Worm (Caenorhabditis elegans) whole organism, L4 larva: ENCODE results near the gene T26C5.5.

ENCODE experiments used
- F26F4.8 ChIP-seq: fragments of 200-800 bp; sonication (Bioruptor generic); conservative IDR thresholded peaks from 2 replicates; pipeline ENCODE4 v1.3.6; 2022; ENCODE audit warnings: missing genetic modification characterization, missing compliant biosample characterization
- F37D6.2 ChIP-seq: sonication (generic microtip); optimal IDR thresholded peaks from 2 replicates; lab custom pipeline; 2016; ENCODE audit warnings: mild to moderate bottlenecking, missing genetic modification characterization, missing compliant biosample characterization
- T20F7.1 ChIP-seq: fragments of 200-800 bp; sonication (Bioruptor generic); optimal IDR thresholded peaks from 2 replicates; lab custom pipeline; 2018; ENCODE audit warnings: mild to moderate bottlenecking, missing genetic modification characterization, missing compliant biosample characterization
- T26A8.4 ChIP-seq: fragments of 200-800 bp; sonication (Bioruptor generic); IDR thresholded peaks from 2 replicates; pipeline ENCODE4 v1.3.6; 2022; ENCODE audit warnings: missing genetic modification characterization, missing compliant biosample characterization
- Y75B8A.6 ChIP-seq: fragments of 200-800 bp; sonication (Bioruptor generic); IDR thresholded peaks from 2 replicates; pipeline ENCODE4 v1.3.6; 2022; ENCODE audit warnings: missing genetic modification reagents, missing genetic modification characterization, missing compliant biosample characterization
- aha-1 ChIP-seq: fragments of 150-350 bp; peaks from one replicate; lab custom pipeline; 2014; ENCODE audit warnings: missing biosample characterization, missing genetic modification characterization
- ceh-32 ChIP-seq: sonication (generic microtip); optimal IDR thresholded peaks from 2 replicates; lab custom pipeline; 2016; ENCODE audit warnings: mild to moderate bottlenecking, missing genetic modification characterization, missing compliant biosample characterization; ENCODE audit not compliant: poor library complexity
- ceh-82 ChIP-seq: sonication (generic microtip); optimal IDR thresholded peaks from 2 replicates; lab custom pipeline; 2017; ENCODE audit warnings: missing biosample characterization, missing genetic modification characterization
- cey-2 ChIP-seq: sonication (generic microtip); optimal IDR thresholded peaks from 3 replicates; lab custom pipeline; 2017; ENCODE audit warnings: missing genetic modification characterization, mild to moderate bottlenecking, missing compliant biosample characterization, antibody characterized with exemption, borderline replicate concordance; ENCODE audit not compliant: insufficient read depth
- daf-16 ChIP-seq, 3 experiments: sonication (generic microtip); optimal IDR thresholded peaks; 2 replicates each; lab custom pipeline; 2016 to 2017; ENCODE audit warnings: missing genetic modification characterization in 3 of 3, missing genetic modification reagents in 3 of 3, mild to moderate bottlenecking in 2 of 3, missing compliant biosample characterization in 2 of 3, missing biosample characterization in 1 of 3, moderate library complexity in 1 of 3
- daf-19 ChIP-seq: fragments of 200-800 bp; sonication (Bioruptor generic); conservative IDR thresholded peaks from 2 replicates; pipeline ENCODE4 v1.3.6; 2022; ENCODE audit warnings: missing genetic modification characterization, missing compliant biosample characterization
- daf-8 ChIP-seq: fragments of 200-800 bp; sonication (Bioruptor generic); IDR thresholded peaks from 2 replicates; pipeline ENCODE4 v1.3.6; 2022; ENCODE audit warnings: missing genetic modification characterization, missing compliant biosample characterization
- dmd-6 ChIP-seq: fragments of 200-800 bp; sonication (Bioruptor generic); IDR thresholded peaks from 2 replicates; pipeline ENCODE4 v1.3.6; 2022; ENCODE audit warnings: missing genetic modification reagents, missing genetic modification characterization, missing compliant biosample characterization
- dpl-1 ChIP-seq: fragments of 150-350 bp; optimal IDR thresholded peaks from 2 replicates; lab custom pipeline; 2014; ENCODE audit warnings: missing biosample characterization, missing genetic modification reagents, missing genetic modification characterization
- egl-43 ChIP-seq: fragments of 200-800 bp; sonication (Bioruptor generic); IDR thresholded peaks from 2 replicates; pipeline ENCODE4 v1.3.6; 2022; ENCODE audit warnings: missing genetic modification reagents, missing genetic modification characterization, missing compliant biosample characterization
- fos-1 ChIP-seq: fragments of 150-350 bp; optimal IDR thresholded peaks from 2 replicates; lab custom pipeline; 2014; ENCODE audit warnings: missing biosample characterization, missing genetic modification characterization
- gei-8 ChIP-seq: fragments of 200-800 bp; sonication (Bioruptor generic); optimal IDR thresholded peaks from 2 replicates; lab custom pipeline; 2018; ENCODE audit warnings: mild to moderate bottlenecking, missing genetic modification characterization, missing compliant biosample characterization
- hmg-1.1 ChIP-seq: fragments of 200-800 bp; sonication (Bioruptor generic); IDR thresholded peaks from 2 replicates; pipeline ENCODE4 v1.3.6; 2022; ENCODE audit warnings: missing genetic modification reagents, missing genetic modification characterization, missing compliant biosample characterization
- jun-1 ChIP-seq: fragments of 150-350 bp; optimal IDR thresholded peaks from 2 replicates; lab custom pipeline; 2014; ENCODE audit warnings: missing biosample characterization, missing genetic modification reagents, missing genetic modification characterization
- lim-7 ChIP-seq: fragments of 200-800 bp; sonication (Bioruptor generic); IDR thresholded peaks from 2 replicates; pipeline ENCODE4 v1.3.6; 2022; ENCODE audit warnings: missing genetic modification characterization, missing compliant biosample characterization
- lin-38 ChIP-seq: fragments of 200-800 bp; sonication (Bioruptor generic); IDR thresholded peaks from 2 replicates; pipeline ENCODE4 v1.3.6; 2022; ENCODE audit warnings: missing genetic modification reagents, missing genetic modification characterization, missing compliant biosample characterization
- lin-39 ChIP-seq: fragments of 150-350 bp; optimal IDR thresholded peaks from 2 replicates; lab custom pipeline; 2014; ENCODE audit warnings: missing biosample characterization, missing genetic modification reagents, missing genetic modification characterization
- mep-1 ChIP-seq: fragments of 150-350 bp; sonication (generic microtip); optimal IDR thresholded peaks from 3 replicates; lab custom pipeline; 2014; ENCODE audit warnings: missing biosample characterization, missing genetic modification characterization
- mes-2 ChIP-seq: sonication (generic microtip); optimal IDR thresholded peaks from 2 replicates; lab custom pipeline; 2016; ENCODE audit warnings: missing genotype, mild to moderate bottlenecking, missing genetic modification characterization, missing compliant biosample characterization; ENCODE audit not compliant: poor library complexity, severe bottlenecking
- mxl-3 ChIP-seq: fragments of 200-800 bp; sonication (Bioruptor generic); optimal IDR thresholded peaks from 2 replicates; lab custom pipeline; 2018; ENCODE audit warnings: mild to moderate bottlenecking, missing genetic modification characterization, missing compliant biosample characterization
- nhr-10 ChIP-seq: fragments of 150-350 bp; optimal IDR thresholded peaks from 2 replicates; lab custom pipeline; 2014; ENCODE audit warnings: missing biosample characterization, missing genetic modification characterization
- nhr-237 ChIP-seq: sonication (generic microtip); optimal IDR thresholded peaks from 2 replicates; lab custom pipeline; 2017; ENCODE audit warnings: missing biosample characterization, missing genetic modification characterization
- nhr-48 ChIP-seq: sonication (generic microtip); optimal IDR thresholded peaks from 2 replicates; lab custom pipeline; 2016; ENCODE audit warnings: mild to moderate bottlenecking, missing genetic modification characterization, missing compliant biosample characterization
- nhr-76 ChIP-seq: fragments of 150-350 bp; optimal IDR thresholded peaks from 2 replicates; lab custom pipeline; 2014; ENCODE audit warnings: missing biosample characterization, missing genetic modification characterization
- rbr-2 ChIP-seq: sonication (generic microtip); optimal IDR thresholded peaks from 2 replicates; lab custom pipeline; 2016; ENCODE audit warnings: missing genotype, missing genetic modification characterization, missing compliant biosample characterization
- sdz-12 ChIP-seq: fragments of 200-800 bp; sonication (Bioruptor generic); optimal IDR thresholded peaks from 2 replicates; lab custom pipeline; 2018; ENCODE audit warnings: mild to moderate bottlenecking, missing genetic modification characterization, missing compliant biosample characterization
- snpc-1.2 ChIP-seq: fragments of 200-800 bp; sonication (Bioruptor generic); IDR thresholded peaks from 2 replicates; pipeline ENCODE4 v1.3.6; 2022; ENCODE audit warnings: missing genetic modification reagents, missing genetic modification characterization, missing compliant biosample characterization
- spr-3 ChIP-seq: fragments of 200-800 bp; sonication (Bioruptor generic); optimal IDR thresholded peaks from 2 replicates; lab custom pipeline; 2018; ENCODE audit warnings: mild to moderate bottlenecking, missing genetic modification characterization, missing compliant biosample characterization
- unc-62 ChIP-seq, 3 experiments: fragments of 150-350 bp in 1 of 3; sonication (generic microtip); optimal IDR thresholded peaks in 2 of 3; peaks in 1 of 3; 1 replicate in 1 of 3; 2 replicates in 2 of 3; lab custom pipeline; 2014 to 2017; ENCODE audit warnings: missing biosample characterization in 3 of 3, missing genetic modification characterization in 3 of 3, missing genetic modification reagents in 3 of 3, missing genotype in 1 of 3
- vab-7 ChIP-seq: fragments of 200-800 bp; sonication (Bioruptor generic); IDR thresholded peaks from 2 replicates; pipeline ENCODE4 v1.3.6; 2022; ENCODE audit warnings: missing genetic modification reagents, missing genetic modification characterization, missing compliant biosample characterization
- zag-1 ChIP-seq: fragments of 150-350 bp; optimal IDR thresholded peaks from 2 replicates; lab custom pipeline; 2014; ENCODE audit warnings: missing biosample characterization, missing genetic modification characterization
- zfp-2 ChIP-seq: sonication (generic microtip); optimal IDR thresholded peaks from 2 replicates; lab custom pipeline; 2016; ENCODE audit warnings: mild to moderate bottlenecking, missing genetic modification characterization, missing compliant biosample characterization
- zfp-3 ChIP-seq: fragments of 200-800 bp; sonication (Bioruptor generic); conservative IDR thresholded peaks from 2 replicates; pipeline ENCODE4 v1.3.6; 2022; ENCODE audit warnings: missing genetic modification reagents, missing genetic modification characterization, missing compliant biosample characterization
- zip-11 ChIP-seq: fragments of 200-800 bp; sonication (Bioruptor generic); IDR thresholded peaks from 2 replicates; pipeline ENCODE4 v1.3.6; 2022; ENCODE audit warnings: missing genetic modification characterization, missing compliant biosample characterization
- zip-2 ChIP-seq: fragments of 150-350 bp; optimal IDR thresholded peaks from 2 replicates; lab custom pipeline; 2014; ENCODE audit warnings: missing biosample characterization, missing genetic modification characterization
- ztf-11 ChIP-seq: fragments of 150-350 bp; optimal IDR thresholded peaks from 2 replicates; lab custom pipeline; 2014; ENCODE audit warnings: missing biosample characterization, missing genetic modification characterization
- ztf-7 ChIP-seq: fragments of 150-350 bp; optimal IDR thresholded peaks from 2 replicates; lab custom pipeline; 2014; ENCODE audit warnings: missing biosample characterization, missing genetic modification characterization

The T26C5.5 gene

ce11 chrII:9279016-9279415, 32.5 kb upstream of the T26C5.5 start:
- TF ChIP-seq aha-1 (peak; percentile 58), hmg-1.1 (no peak), daf-8 (GFP tag; lab: Robert Waterston, UW) (no peak), T26A8.4 (no peak)
- TF ChIP-seq, all 104 proteins: peak for 1

- no peak for TF ChIP-seq zip-11 (GFP tag; lab: Robert Waterston, UW)
- no peak for TF ChIP-seq egl-43 (GFP tag; lab: Robert Waterston, UW)
- no peak for TF ChIP-seq ztf-11 (tag; lab: Kevin White, UChicago)
- no peak for TF ChIP-seq lin-39 (tag; lab: Kevin White, UChicago)
- no peak for TF ChIP-seq dmd-6
- no peak for TF ChIP-seq dpl-1 (GFP tag; lab: Kevin White, UChicago)
- no peak for TF ChIP-seq nhr-237
- TF ChIP-seq unc-62 (GFP tag; optimal IDR thresholded peaks at IDR 0.05 in 1 of 2; lab: Kevin White, UChicago): peak in 1 of 2 experiments; percentile 45
- no peak for TF ChIP-seq unc-62 (tag; optimal IDR thresholded peaks at IDR 0.05; lab: Kevin White, UChicago)
Measured at ce11 chrII:9277153-9277552, 30.6 kb upstream of the T26C5.5 start.

ce11 chrII:9275173-9275572, 28.6 kb upstream of the T26C5.5 start:
- no peak for TF ChIP-seq F26F4.8 (GFP tag; lab: Robert Waterston, UW)
- no peak for TF ChIP-seq zfp-2
- peak; percentile 36 for TF ChIP-seq nhr-10 (tag; lab: Kevin White, UChicago)
- no peak for TF ChIP-seq daf-16 (GFP tag; optimal IDR thresholded peaks at IDR 0.05; lab: Kevin White, UChicago)
- TF ChIP-seq daf-16 (tag; optimal IDR thresholded peaks at IDR 0.05; lab: Kevin White, UChicago): peak; percentile 8
- TF ChIP-seq snpc-1.2: 0 out of 2 replicates have a peak, but pooled peaks have one; percentile 39
- TF ChIP-seq daf-19: no peak
- no peak for TF ChIP-seq ztf-7 (tag; lab: Kevin White, UChicago)

ce11 chrII:9274734-9275133, 28.2 kb upstream of the T26C5.5 start:
- peak; percentile 52 for TF ChIP-seq aha-1
- peak; percentile 2 for TF ChIP-seq T20F7.1 (GFP tag; lab: Kevin White, UChicago)
- TF ChIP-seq lim-7 (GFP tag; lab: Robert Waterston, UW): no peak
- 0 out of 2 replicates have a peak, but pooled peaks have one; percentile 13 for TF ChIP-seq lin-38 (GFP tag; lab: Robert Waterston, UW)
- peak; percentile 72 for TF ChIP-seq mep-1 (tag; lab: Kevin White, UChicago)
- 0 out of 2 replicates have a peak, but pooled peaks have one; percentile 38 for TF ChIP-seq zfp-3 (GFP tag; lab: Robert Waterston, UW)

- TF ChIP-seq mxl-3 (peak; percentile 74), gei-8 (GFP tag; lab: Kevin White, UChicago) (peak; percentile 49), nhr-48 (tag; lab: Kevin White, UChicago) (peak; percentile 79), unc-62 (GFP tag; optimal IDR thresholded peaks at IDR 0.05 in 1 of 2; lab: Kevin White, UChicago) (peak in 1 of 2 experiments; percentile 99), unc-62 (tag; optimal IDR thresholded peaks at IDR 0.05; lab: Kevin White, UChicago) (no peak), spr-3 (GFP tag; lab: Kevin White, UChicago) (peak; percentile 30), zip-2 (no peak), zag-1 (tag; lab: Kevin White, UChicago) (no peak), Y75B8A.6 (GFP tag; lab: Robert Waterston, UW) (no peak), vab-7 (GFP tag; lab: Robert Waterston, UW) (no peak), nhr-76 (tag; lab: Kevin White, UChicago) (no peak), cey-2 (tag; lab: Kevin White, UChicago) (no peak), jun-1 (peak; percentile 53), T20F7.1 (GFP tag; lab: Kevin White, UChicago) (peak; percentile 65), ceh-82 (tag; lab: Kevin White, UChicago) (no peak), mep-1 (tag; lab: Kevin White, UChicago) (peak; percentile 82), lin-39 (tag; lab: Kevin White, UChicago) (no peak), rbr-2 (peak; percentile 77), lin-38 (GFP tag; lab: Robert Waterston, UW) (peak; percentile 44; the same call in 1 of the 2 replicates), hmg-1.1 (peak; percentile 92), ztf-11 (tag; lab: Kevin White, UChicago) (no peak), ceh-32 (tag; lab: Kevin White, UChicago) (no peak), daf-19 (no peak), fos-1 (tag; lab: Kevin White, UChicago) (no peak), mes-2 (tag; lab: Kevin White, UChicago) (peak; percentile 82), F37D6.2 (tag; lab: Kevin White, UChicago) (peak; percentile 29), sdz-12 (GFP tag; lab: Kevin White, UChicago) (no peak), nhr-237 (no peak)
Measured at ce11 chrII:9273984-9274383, 27.4 kb upstream of the T26C5.5 start.
